Worm (Caenorhabditis elegans): ENCODE measurements around the gene ugt-66.

DNA sequence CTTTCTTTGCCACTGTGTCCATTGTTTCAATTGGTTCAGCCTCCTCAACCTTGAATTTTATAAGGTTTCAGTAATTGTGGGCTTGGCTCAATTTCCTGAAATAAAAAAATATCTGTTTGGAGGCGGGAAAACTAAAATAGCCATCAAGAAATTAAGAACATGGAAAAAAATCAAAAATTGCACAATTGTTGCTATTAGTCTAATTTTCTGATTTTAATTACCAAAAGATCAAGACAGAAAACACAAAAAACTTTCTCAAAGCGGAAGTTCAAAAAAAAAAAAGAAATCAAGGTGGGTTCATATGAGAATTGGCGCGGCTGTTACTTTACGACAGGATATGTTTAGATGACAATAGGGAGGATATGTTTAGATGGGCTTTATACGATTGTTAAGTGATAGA, 36.5 kb upstream of the ugt-66 start, which contains the start of gene esyt-2:
- TF ChIP-seq lin-39 (tag; optimal IDR thresholded peaks at IDR 0.05) (no peak), lin-11 (tag; optimal IDR thresholded peaks at IDR 0.05) (no peak), ztf-4 (tag; optimal IDR thresholded peaks at IDR 0.05) (no peak), blmp-1 (tag; optimal IDR thresholded peaks at IDR 0.05; ENCODE audit: insufficient read depth) (no peak), aly-2 (tag; optimal IDR thresholded peaks at IDR 0.05) (no peak), ceh-16 (tag; optimal IDR thresholded peaks at IDR 0.05) (no peak), nhr-237 (tag; optimal IDR thresholded peaks at IDR 0.05) (no peak), snpc-4 (tag; optimal IDR thresholded peaks at IDR 0.05) (no peak), zag-1 (tag; optimal IDR thresholded peaks at IDR 0.05) (no peak), unc-39 (tag; optimal IDR thresholded peaks at IDR 0.05) (no peak), skn-1 (tag; optimal IDR thresholded peaks at IDR 0.05) (no peak), mdl-1 (tag; optimal IDR thresholded peaks at IDR 0.05) (no peak)

Measured in whole organism, L2 larva.